Fruit fly (Drosophila melanogaster) whole organism, adult: ENCODE measurements around the gene lok.

Experiments
- CG11617 ChIP-seq: fragments of 200-800 bp; sonication (Bioruptor generic); optimal IDR thresholded peaks from 2 replicates; lab custom pipeline; 2017; ENCODE audit warnings: mild to moderate bottlenecking, missing biosample characterization, missing genetic modification reagents, missing genetic modification characterization
- CG14711 ChIP-seq: fragments of 200-800 bp; sonication (Bioruptor generic); optimal IDR thresholded peaks from 2 replicates; lab custom pipeline; 2018; ENCODE audit warnings: missing biosample characterization, mild to moderate bottlenecking, missing genetic modification characterization, moderate library complexity
- CG7045 ChIP-seq: fragments of 200-800 bp; sonication (Bioruptor generic); optimal IDR thresholded peaks from 2 replicates; lab custom pipeline; 2017; ENCODE audit warnings: missing biosample characterization, mild to moderate bottlenecking, missing genetic modification characterization
- CG7101 ChIP-seq: fragments of 200-800 bp; sonication (Bioruptor generic); optimal IDR thresholded peaks from 2 replicates; lab custom pipeline; 2018; ENCODE audit warnings: missing biosample characterization, mild to moderate bottlenecking, missing genetic modification characterization, moderate library complexity
- Clk ChIP-seq: fragments of 200-800 bp; sonication (Bioruptor generic); optimal IDR thresholded peaks from 2 replicates; lab custom pipeline; 2017; ENCODE audit warnings: missing biosample characterization, missing genetic modification characterization
- Crg-1 ChIP-seq: fragments of 200-800 bp; sonication (Bioruptor generic); optimal IDR thresholded peaks from 2 replicates; lab custom pipeline; 2016; ENCODE audit warnings: missing biosample characterization, missing genetic modification characterization
- cnc ChIP-seq, 2 experiments: fragments of >200 bp; optimal IDR thresholded peaks; 2 replicates each; lab custom pipeline; 2017
- kay ChIP-seq: fragments of 200-800 bp; sonication (Bioruptor generic); peaks from one replicate; lab custom pipeline; 2016; ENCODE audit warnings: missing biosample characterization, missing genetic modification characterization, borderline replicate concordance
- ovo ChIP-seq: fragments of 200-800 bp; sonication (Bioruptor generic); optimal IDR thresholded peaks from 2 replicates; lab custom pipeline; 2016; ENCODE audit warnings: missing biosample characterization, missing genetic modification characterization
- pad ChIP-seq: fragments of 200-800 bp; sonication (Bioruptor generic); optimal IDR thresholded peaks from 3 replicates; lab custom pipeline; 2017; ENCODE audit warnings: missing biosample characterization, missing genetic modification characterization, mild to moderate bottlenecking, moderate library complexity, missing genetic modification reagents

- TF ChIP-seq Crg-1 (no peak), pad (no peak), CG7101 (tag; lab: Kevin White, UChicago) (no peak), cnc (optimal IDR thresholded peaks at IDR 0.05; lab: Kevin White, UChicago) (no peak), Clk (no peak), CG11617 (GFP tag; lab: Kevin White, UChicago) (no peak), kay (no peak), CG14711 (tag; lab: Kevin White, UChicago) (no peak), ovo (GFP tag; lab: Kevin White, UChicago) (no peak), CG7045 (GFP tag; lab: Kevin White, UChicago) (no peak)
Measured at dm6 chr2L:20067928-20068327, 6.7 kb downstream of the lok start.
